Fruit fly (Drosophila melanogaster): ENCODE results near the gene CG2930.

Gene CG2930

DNA sequence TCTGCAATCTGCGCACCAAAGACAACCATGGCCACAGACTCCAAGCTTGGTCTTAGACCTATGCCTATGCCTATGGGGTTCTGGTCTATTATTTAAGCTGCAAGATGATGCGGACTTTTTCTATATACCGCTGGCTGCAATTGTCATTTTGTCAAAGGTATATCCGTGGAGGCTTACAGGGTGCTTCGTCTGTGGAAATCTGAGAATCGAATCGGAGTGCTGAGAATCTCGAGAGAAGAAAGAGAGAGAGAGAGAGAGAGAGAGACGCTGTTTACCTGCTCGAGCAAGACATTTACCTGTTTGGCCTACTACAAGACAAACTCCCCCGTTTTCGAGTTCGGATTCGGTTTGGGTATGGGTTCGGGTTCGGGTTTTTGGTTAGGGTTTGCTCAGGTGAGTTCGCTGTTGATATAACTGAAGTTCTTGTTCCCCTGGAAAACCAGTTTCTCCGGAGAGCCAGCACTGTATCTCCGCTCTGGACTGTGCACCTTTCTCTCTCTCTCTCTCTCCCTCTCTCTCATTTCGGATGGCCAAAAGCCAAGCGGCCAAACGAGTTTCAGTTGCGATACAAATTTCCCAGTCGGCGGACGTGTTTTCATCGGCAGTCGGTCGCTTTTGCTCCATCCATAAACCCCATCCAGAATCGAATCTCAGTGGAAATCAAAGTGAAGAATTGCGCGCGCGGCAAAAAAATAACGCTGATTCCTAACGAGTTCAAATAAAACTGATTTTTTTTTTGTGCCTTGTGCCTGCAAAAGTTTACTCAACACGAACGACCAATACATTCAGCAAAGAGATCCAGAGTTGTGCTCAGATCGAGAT lies 23.2 kb upstream of the CG2930 start (continued):
- no peak for TF ChIP-seq CG7963 (GFP tag; IDR thresholded peaks at IDR 0.05; ENCODE audit: partially characterized antibody)
- TF ChIP-seq kah (GFP tag; optimal IDR thresholded peaks at IDR 0.05): no peak
- no peak for TF ChIP-seq CG4707 (GFP tag; optimal IDR thresholded peaks at IDR 0.05)
- no peak for TF ChIP-seq sisA (GFP tag; IDR thresholded peaks at IDR 0.05)
- TF ChIP-seq vvl (GFP tag; IDR thresholded peaks at IDR 0.05): no peak; the same call in 1 of the 2 replicates
- TF ChIP-seq chinmo (GFP tag; IDR thresholded peaks at IDR 0.05; ENCODE audit: partially characterized antibody): peak; percentile 83; the same call in 1 of the 4 replicates
- TF ChIP-seq tin (GFP tag; optimal IDR thresholded peaks at IDR 0.05): no peak
- peak; percentile 51 for TF ChIP-seq CG1832 (GFP tag; optimal IDR thresholded peaks at IDR 0.05)
- no peak for TF ChIP-seq ase (GFP tag; IDR thresholded peaks at IDR 0.05)
- TF ChIP-seq dpn (GFP tag; optimal IDR thresholded peaks at IDR 0.05): no peak
- TF ChIP-seq pum (GFP tag; optimal IDR thresholded peaks at IDR 0.05): no peak
- TF ChIP-seq CG10959 (GFP tag; IDR thresholded peaks at IDR 0.05): no peak
- no peak for TF ChIP-seq vfl (GFP tag; optimal IDR thresholded peaks at IDR 0.05)
- TF ChIP-seq slbo (GFP tag; IDR thresholded peaks at IDR 0.05): no peak
- no peak for TF ChIP-seq CG42726 (GFP tag; IDR thresholded peaks at IDR 0.05; ENCODE audit: partially characterized antibody)
- no peak for TF ChIP-seq psq (GFP tag; optimal IDR thresholded peaks at IDR 0.05)
- no peak for TF ChIP-seq CG4404 (GFP tag; IDR thresholded peaks at IDR 0.05)
- TF ChIP-seq Hr78 (GFP tag; optimal IDR thresholded peaks at IDR 0.05): no peak
- no peak for TF ChIP-seq sim (GFP tag; IDR thresholded peaks at IDR 0.05)
- TF ChIP-seq Hand (GFP tag; optimal IDR thresholded peaks at IDR 0.05): no peak
- no peak for TF ChIP-seq scrt (GFP tag; optimal IDR thresholded peaks at IDR 0.05)
- TF ChIP-seq Doc3 (GFP tag; IDR thresholded peaks at IDR 0.05; ENCODE audit: partially characterized antibody): no peak
- TF ChIP-seq row (GFP tag; IDR thresholded peaks at IDR 0.05): no peak
- TF ChIP-seq grn (GFP tag; optimal IDR thresholded peaks at IDR 0.05): no peak
- peak in 1 of 2 experiments; percentile 22 for TF ChIP-seq Hr51 (GFP tag; optimal IDR thresholded peaks at IDR 0.05)

DNA sequence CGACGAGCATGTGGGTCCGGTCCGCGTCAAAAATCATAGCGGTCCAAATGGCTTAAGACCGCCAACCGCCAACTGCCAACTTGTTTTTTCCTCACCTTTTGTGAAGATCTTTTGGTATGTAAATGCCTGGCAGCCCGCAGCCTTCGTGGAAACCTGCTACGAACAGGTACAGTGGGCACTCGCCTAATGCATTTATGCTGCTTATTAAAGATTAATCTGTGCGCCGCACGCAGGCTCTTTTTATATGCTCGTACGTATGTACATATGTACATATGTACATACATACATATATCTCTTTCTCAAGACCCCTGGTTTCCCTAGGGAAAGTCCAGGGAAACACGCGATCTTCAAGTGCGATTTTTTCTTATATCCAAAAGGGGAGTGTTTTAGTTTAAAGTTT lies 22.4 kb upstream of the CG2930 start:
- TF ChIP-seq Rfx (GFP tag; IDR thresholded peaks at IDR 0.05) (0 out of 2 replicates have a peak, but pooled peaks have one; percentile 8), Drgx (GFP tag; IDR thresholded peaks at IDR 0.05) (peak; percentile 9; the same call in 1 of the 2 replicates), Med (GFP tag) (peak; percentile 12), vvl (GFP tag; IDR thresholded peaks at IDR 0.05) (peak; percentile 40; the same call in 1 of the 2 replicates), sens (GFP tag) (peak; percentile 36), grau (tag; optimal IDR thresholded peaks at IDR 0.05) (peak; percentile 77), slbo (GFP tag; IDR thresholded peaks at IDR 0.05) (no peak), Xbp1 (GFP tag; optimal IDR thresholded peaks at IDR 0.05) (no peak)

DNA sequence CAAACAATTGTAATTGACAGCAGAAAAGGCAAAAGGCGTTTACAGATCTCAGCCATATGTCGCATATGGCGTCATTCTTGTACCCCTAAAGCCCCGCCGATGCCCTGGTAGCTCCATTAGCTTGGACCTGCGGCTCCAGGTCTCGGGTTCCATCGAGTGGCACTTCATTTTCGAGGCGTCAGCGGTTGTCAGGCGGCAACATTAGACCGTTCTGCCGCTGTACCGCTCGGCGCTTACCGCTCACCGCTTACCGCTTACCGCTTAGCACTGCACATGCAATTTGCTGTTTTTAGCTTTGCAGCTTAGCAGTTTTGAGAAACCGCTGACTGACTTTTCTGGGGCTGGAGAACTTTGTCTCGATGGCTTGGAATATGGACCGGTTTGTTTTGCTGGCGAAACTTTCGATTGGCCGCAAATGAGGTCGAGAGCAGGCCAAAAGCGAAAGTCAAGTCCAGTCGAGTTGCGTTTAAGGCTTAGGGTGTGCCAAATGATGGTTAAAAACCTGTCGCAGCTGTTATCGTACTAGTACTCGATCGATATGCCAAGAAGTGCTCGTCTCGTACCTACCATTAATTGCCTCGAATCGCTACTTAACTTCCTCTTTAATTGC lies 19.2 kb upstream of the CG2930 start:
- TF ChIP-seq CG10654 (GFP tag; optimal IDR thresholded peaks at IDR 0.05) (no peak), Blimp-1 (GFP tag; optimal IDR thresholded peaks at IDR 0.05) (peak; percentile 16)

DNA sequence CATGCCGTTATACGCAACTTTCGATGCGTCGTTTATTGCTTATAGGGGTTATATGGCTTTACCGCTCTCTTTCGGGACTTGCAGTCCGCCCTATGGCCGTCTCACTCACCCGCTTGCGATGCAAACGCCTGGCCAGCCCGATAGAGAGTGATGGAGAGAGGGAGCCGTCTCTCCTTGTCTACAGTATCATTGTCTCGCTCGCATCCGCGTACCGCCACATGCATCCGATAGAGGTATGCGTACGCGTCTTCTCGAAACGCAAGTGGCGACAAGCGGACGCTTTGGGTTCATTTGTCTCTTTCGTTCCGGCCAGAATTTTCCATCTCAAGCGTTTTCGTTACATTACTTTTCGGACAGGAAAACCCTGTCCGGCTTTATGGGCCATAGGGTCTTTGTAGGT lies 7.6 kb upstream of the CG2930 start:
- TF ChIP-seq gcm2 (GFP tag; optimal IDR thresholded peaks at IDR 0.05): no peak
- TF ChIP-seq vvl (GFP tag; IDR thresholded peaks at IDR 0.05): 0 out of 2 replicates have a peak, but pooled peaks have one; percentile 16
- no peak for TF ChIP-seq CG8281 (tag; optimal IDR thresholded peaks at IDR 0.05)
- peak; percentile 43; the same call in 1 of the 3 replicates for TF ChIP-seq zfh1 (GFP tag; IDR thresholded peaks at IDR 0.05)
- TF ChIP-seq dan (GFP tag; IDR thresholded peaks at IDR 0.05): no peak
- no peak for TF ChIP-seq wdn (GFP tag; IDR thresholded peaks at IDR 0.05)
- TF ChIP-seq zfh2 (GFP tag; optimal IDR thresholded peaks at IDR 0.05): no peak
- TF ChIP-seq ato (GFP tag; IDR thresholded peaks at IDR 0.05; ENCODE audit: partially characterized antibody): no peak
- no peak for TF ChIP-seq Bdp1 (GFP tag; optimal IDR thresholded peaks at IDR 0.05)
- TF ChIP-seq her (GFP tag; optimal IDR thresholded peaks at IDR 0.05): peak; percentile 6
- no peak for TF ChIP-seq toy (GFP tag; IDR thresholded peaks at IDR 0.05)
- 0 out of 2 replicates have a peak, but pooled peaks have one; percentile 21 for TF ChIP-seq MBD-R2 (GFP tag; IDR thresholded peaks at IDR 0.05)
- no peak for TF ChIP-seq slbo (GFP tag; IDR thresholded peaks at IDR 0.05)
- TF ChIP-seq Drgx (GFP tag; IDR thresholded peaks at IDR 0.05): no peak
- 0 out of 2 replicates have a peak, but pooled peaks have one; percentile 37 for TF ChIP-seq Bgb (GFP tag; IDR thresholded peaks at IDR 0.05; ENCODE audit: partially characterized antibody)

Data from whole organism, embryonic.